Worm (Caenorhabditis elegans): Measurements from ENCODE around the gene pgp-6.

pgp-6 gene

ce11 chrX:10900079-10900724 lies 23.0 kb upstream of the pgp-6 start, which contains the start of gene suca-1 (continued):
- TF ChIP-seq dmd-9 (GFP tag; IDR thresholded peaks at IDR 0.05) (no peak), aha-1 (tag) (no peak), nhr-77 (tag; optimal IDR thresholded peaks at IDR 0.05) (no peak), ceh-44 (GFP tag; IDR thresholded peaks at IDR 0.05) (no peak), unc-62 (GFP tag; optimal IDR thresholded peaks at IDR 0.05 in 1 of 2) (peak in 1 of 2 experiments; percentile 71), unc-62 (tag; optimal IDR thresholded peaks at IDR 0.05) (no peak), nhr-6 (tag; optimal IDR thresholded peaks at IDR 0.05) (peak; percentile 19), nhr-41 (GFP tag; IDR thresholded peaks at IDR 0.05) (no peak), mdl-1 (tag; optimal IDR thresholded peaks at IDR 0.05) (peak in 1 of 2 experiments; percentile 31), tra-1 (GFP tag; IDR thresholded peaks at IDR 0.05) (no peak), duxl-1 (tag; optimal IDR thresholded peaks at IDR 0.05; ENCODE audit: poor library complexity) (no peak), fos-1 (tag; optimal IDR thresholded peaks at IDR 0.05) (no peak), mxl-2 (GFP tag; conservative IDR thresholded peaks at IDR 0.05) (no peak), T26A8.4 (GFP tag; IDR thresholded peaks at IDR 0.05) (no peak), dmd-8 (GFP tag; IDR thresholded peaks at IDR 0.05) (no peak), Y5F2A.4 (GFP tag; optimal IDR thresholded peaks at IDR 0.05) (no peak), lin-15B (tag; optimal IDR thresholded peaks at IDR 0.05) (no peak), ZK337.2 (GFP tag; IDR thresholded peaks at IDR 0.05) (no peak), nhr-76 (tag; optimal IDR thresholded peaks at IDR 0.05) (no peak), nhr-111 (GFP tag; optimal IDR thresholded peaks at IDR 0.05) (no peak), snpc-1.2 (GFP tag; IDR thresholded peaks at IDR 0.05) (no peak), cey-2 (tag; optimal IDR thresholded peaks at IDR 0.05; ENCODE audit: borderline replicate concordance, insufficient read depth) (no peak), lsy-2 (tag; optimal IDR thresholded peaks at IDR 0.05) (peak; percentile 0 to 59), nhr-25 (tag; optimal IDR thresholded peaks at IDR 0.05; ENCODE audit: borderline replicate concordance, insufficient read depth) (no peak), zfp-3 (GFP tag; conservative IDR thresholded peaks at IDR 0.05) (no peak), ama-1 (optimal IDR thresholded peaks at IDR 0.05) (no peak), Y75B8A.6 (GFP tag; IDR thresholded peaks at IDR 0.05) (no peak), zip-11 (GFP tag; IDR thresholded peaks at IDR 0.05) (no peak), zip-2 (tag; optimal IDR thresholded peaks at IDR 0.05) (no peak), daf-19 (GFP tag; conservative IDR thresholded peaks at IDR 0.05) (no peak), ceh-32 (tag; optimal IDR thresholded peaks at IDR 0.05; ENCODE audit: poor library complexity) (no peak), saeg-2 (GFP tag; IDR thresholded peaks at IDR 0.05) (0 out of 2 replicates have a peak, but pooled peaks have one; percentile 18), mdt-29 (GFP tag; IDR thresholded peaks at IDR 0.05) (no peak), skn-1 (tag; optimal IDR thresholded peaks at IDR 0.05) (no peak), aly-2 (tag; optimal IDR thresholded peaks at IDR 0.05) (no peak), madf-5 (GFP tag; IDR thresholded peaks at IDR 0.05) (no peak), zag-1 (tag; optimal IDR thresholded peaks at IDR 0.05) (no peak), ztf-11 (tag; optimal IDR thresholded peaks at IDR 0.05) (no peak), ctbp-1 (GFP tag; IDR thresholded peaks at IDR 0.05) (no peak), spr-3 (GFP tag; optimal IDR thresholded peaks at IDR 0.05) (no peak), tag-97 (GFP tag; IDR thresholded peaks at IDR 0.05) (no peak), R02D3.7 (tag; optimal IDR thresholded peaks at IDR 0.05) (no peak), snpc-4 (tag; optimal IDR thresholded peaks at IDR 0.05) (no peak), F44E2.7 (GFP tag; IDR thresholded peaks at IDR 0.05) (no peak), egl-27 (tag; optimal IDR thresholded peaks at IDR 0.05) (no peak), ces-1 (GFP tag; optimal IDR thresholded peaks at IDR 0.05) (no peak), madf-9 (GFP tag; conservative IDR thresholded peaks at IDR 0.05) (no peak), pqm-1 (tag; optimal IDR thresholded peaks at IDR 0.05) (no peak), lin-13 (GFP tag; optimal IDR thresholded peaks at IDR 0.05) (peak; percentile 5), dpl-1 (GFP tag; optimal IDR thresholded peaks at IDR 0.05) (no peak), hmg-1.1 (GFP tag; IDR thresholded peaks at IDR 0.05) (peak; percentile 60; the same call in 1 of the 2 replicates), zfp-2 (tag; optimal IDR thresholded peaks at IDR 0.05) (no peak)
